Worm (Caenorhabditis elegans) whole organism, L2 larva: ENCODE measurements around the gene K02F3.12.
A peak's percentile ranks its signal among the peaks of the same experiment; 100 is the strongest.

Experiments
- C34F6.9 ChIP-seq: fragments of 150-350 bp; optimal IDR thresholded peaks from 2 replicates; lab custom pipeline; 2014; ENCODE audit warnings: missing biosample characterization, missing genetic modification characterization
- F13H6.1 ChIP-seq: sonication (generic microtip); optimal IDR thresholded peaks from 2 replicates; lab custom pipeline; 2016; ENCODE audit warnings: missing genetic modification characterization, missing compliant biosample characterization
- R02D3.7 ChIP-seq: fragments of 150-350 bp; optimal IDR thresholded peaks from 2 replicates; lab custom pipeline; 2014; ENCODE audit warnings: missing biosample characterization, missing genetic modification characterization
- Y55F3AM.14 ChIP-seq: fragments of 200-800 bp; sonication (Bioruptor generic); optimal IDR thresholded peaks from 2 replicates; lab custom pipeline; 2018; ENCODE audit warnings: mild to moderate bottlenecking, missing genetic modification characterization, missing compliant biosample characterization
- ZK546.5 ChIP-seq: sonication (generic microtip); optimal IDR thresholded peaks from 2 replicates; lab custom pipeline; 2017; ENCODE audit warnings: missing biosample characterization, missing genetic modification characterization
- alr-1 ChIP-seq: fragments of 150-350 bp; optimal IDR thresholded peaks from 2 replicates; lab custom pipeline; 2014; ENCODE audit warnings: missing biosample characterization, missing genetic modification characterization
- aly-2 ChIP-seq: fragments of 150-350 bp; optimal IDR thresholded peaks from 2 replicates; lab custom pipeline; 2014; ENCODE audit warnings: missing biosample characterization, missing genetic modification characterization
- ama-1 ChIP-seq: fragments of 150-350 bp; optimal IDR thresholded peaks from 2 replicates; lab custom pipeline; 2018; ENCODE audit warnings: inconsistent platforms
- blmp-1 ChIP-seq: sonication (generic microtip); optimal IDR thresholded peaks from 2 replicates; lab custom pipeline; 2017; ENCODE audit warnings: missing genetic modification characterization, mild to moderate bottlenecking, missing compliant biosample characterization, antibody characterized with exemption, moderate library complexity; ENCODE audit not compliant: insufficient read depth
- ceh-16 ChIP-seq: fragments of 150-350 bp; optimal IDR thresholded peaks from 2 replicates; lab custom pipeline; 2014; ENCODE audit warnings: missing biosample characterization, missing genetic modification characterization
- ceh-82 ChIP-seq: fragments of 150-350 bp; optimal IDR thresholded peaks from 2 replicates; lab custom pipeline; 2014; ENCODE audit warnings: missing biosample characterization, missing genetic modification characterization
- crh-2 ChIP-seq: sonication (generic microtip); optimal IDR thresholded peaks from 2 replicates; lab custom pipeline; 2017; ENCODE audit warnings: missing biosample characterization, missing genetic modification characterization
- dmd-4 ChIP-seq: sonication (generic microtip); optimal IDR thresholded peaks from 2 replicates; lab custom pipeline; 2017; ENCODE audit warnings: missing biosample characterization, missing genetic modification characterization
- egl-27 ChIP-seq: sonication (generic microtip); optimal IDR thresholded peaks from 3 replicates; lab custom pipeline; 2017; ENCODE audit warnings: missing biosample characterization, missing genetic modification reagents, missing genetic modification characterization
- fos-1 ChIP-seq: fragments of 150-350 bp; optimal IDR thresholded peaks from 2 replicates; lab custom pipeline; 2014; ENCODE audit warnings: missing biosample characterization, missing genetic modification characterization
- gmeb-1 ChIP-seq: fragments of 150-350 bp; optimal IDR thresholded peaks from 2 replicates; lab custom pipeline; 2014; ENCODE audit warnings: missing biosample characterization, missing genetic modification characterization
- lin-11 ChIP-seq: fragments of 150-350 bp; sonication (generic microtip); optimal IDR thresholded peaks from 2 replicates; lab custom pipeline; 2014; ENCODE audit warnings: missing biosample characterization, missing genetic modification characterization, inconsistent platforms, mixed read lengths
- lin-13 ChIP-seq: fragments of 150-350 bp; optimal IDR thresholded peaks from 2 replicates; lab custom pipeline; 2014; ENCODE audit warnings: missing biosample characterization, missing genetic modification reagents, missing genetic modification characterization
- lin-39 ChIP-seq: fragments of 150-350 bp; optimal IDR thresholded peaks from 2 replicates; lab custom pipeline; 2014; ENCODE audit warnings: missing biosample characterization, missing genetic modification reagents, missing genetic modification characterization
- lsy-2 ChIP-seq, 2 experiments: fragments of 150-350 bp in 1 of 2; sonication (generic microtip) in 1 of 2; optimal IDR thresholded peaks; 2 replicates each; lab custom pipeline; 2014 to 2017; ENCODE audit warnings: missing biosample characterization in 2 of 2, missing genetic modification characterization in 2 of 2
- mbf-1 ChIP-seq: sonication (generic microtip); optimal IDR thresholded peaks from 2 replicates; lab custom pipeline; 2017; ENCODE audit warnings: missing biosample characterization, missing genetic modification characterization
- mdl-1 ChIP-seq, 2 experiments: fragments of 150-350 bp in 1 of 2; sonication (generic microtip) in 1 of 2; optimal IDR thresholded peaks; 2 replicates each; lab custom pipeline; 2017; ENCODE audit warnings: missing biosample characterization in 2 of 2, missing genetic modification characterization in 2 of 2
- nhr-11 ChIP-seq: fragments of 150-350 bp; optimal IDR thresholded peaks from 2 replicates; lab custom pipeline; 2014; ENCODE audit warnings: missing biosample characterization, missing genetic modification characterization
- nhr-12 ChIP-seq: fragments of 150-350 bp; optimal IDR thresholded peaks from 2 replicates; lab custom pipeline; 2014; ENCODE audit warnings: missing biosample characterization, missing genetic modification characterization
- nhr-129 ChIP-seq: fragments of 150-350 bp; optimal IDR thresholded peaks from 2 replicates; lab custom pipeline; 2014; ENCODE audit warnings: missing biosample characterization, missing genetic modification characterization
- nhr-21 ChIP-seq: fragments of 150-350 bp; optimal IDR thresholded peaks from 2 replicates; lab custom pipeline; 2014; ENCODE audit warnings: missing biosample characterization, missing genetic modification characterization
- nhr-25 ChIP-seq: fragments of 150-350 bp; sonication (generic microtip); optimal IDR thresholded peaks from 3 replicates; lab custom pipeline; 2014; ENCODE audit warnings: missing biosample characterization, missing genetic modification characterization
- nhr-77 ChIP-seq: fragments of 150-350 bp; optimal IDR thresholded peaks from 2 replicates; lab custom pipeline; 2014; ENCODE audit warnings: missing biosample characterization, missing genetic modification characterization
- peb-1 ChIP-seq: fragments of 150-350 bp; optimal IDR thresholded peaks from 2 replicates; lab custom pipeline; 2014; ENCODE audit warnings: missing biosample characterization, missing genetic modification characterization
- sem-4 ChIP-seq: fragments of 150-350 bp; optimal IDR thresholded peaks from 2 replicates; lab custom pipeline; 2014; ENCODE audit warnings: missing biosample characterization, missing genetic modification reagents, missing genetic modification characterization
- skn-1 ChIP-seq: sonication (generic microtip); optimal IDR thresholded peaks from 2 replicates; lab custom pipeline; 2017; ENCODE audit warnings: missing biosample characterization, missing genetic modification characterization
- sma-3 ChIP-seq: sonication (generic microtip); optimal IDR thresholded peaks from 2 replicates; lab custom pipeline; 2016; ENCODE audit warnings: missing genetic modification reagents, missing genetic modification characterization, missing compliant biosample characterization
- sma-9 ChIP-seq, 2 experiments: fragments of 150-350 bp in 1 of 2; sonication (generic microtip) in 1 of 2; optimal IDR thresholded peaks; 2 replicates each; lab custom pipeline; 2014 to 2016; ENCODE audit warnings: missing genetic modification characterization in 2 of 2, mild to moderate bottlenecking in 1 of 2, missing biosample characterization in 1 of 2, missing compliant biosample characterization in 1 of 2, missing genetic modification reagents in 1 of 2, moderate library complexity in 1 of 2
- unc-39 ChIP-seq: fragments of 150-350 bp; optimal IDR thresholded peaks from 2 replicates; lab custom pipeline; 2014; ENCODE audit warnings: missing biosample characterization, missing genetic modification characterization
- unc-55 ChIP-seq: fragments of 150-350 bp; sonication (generic microtip); optimal IDR thresholded peaks from 3 replicates; lab custom pipeline; 2014; ENCODE audit warnings: missing biosample characterization, missing genetic modification reagents, missing genetic modification characterization
- unc-62 ChIP-seq: fragments of 150-350 bp; optimal IDR thresholded peaks from 2 replicates; lab custom pipeline; 2014; ENCODE audit warnings: missing biosample characterization, missing genetic modification reagents, missing genetic modification characterization
- ztf-4 ChIP-seq: fragments of 150-350 bp; optimal IDR thresholded peaks from 2 replicates; lab custom pipeline; 2014; ENCODE audit warnings: missing biosample characterization, missing genetic modification characterization

The K02F3.12 gene

ce11 chrIII:888983-889549 is 32.7 kb downstream of the K02F3.12 start:
- no peak for TF ChIP-seq blmp-1
- TF ChIP-seq nhr-12 (tag; lab: Kevin White, UChicago): no peak
- no peak for TF ChIP-seq aly-2 (tag; lab: Kevin White, UChicago)
- peak; percentile 64 for TF ChIP-seq C34F6.9 (tag; lab: Kevin White, UChicago)
- TF ChIP-seq unc-55: peak; percentile 11
- TF ChIP-seq lsy-2 (tag; optimal IDR thresholded peaks at IDR 0.05; lab: Kevin White, UChicago): peak in 1 of 2 experiments; percentile 69

- TF ChIP-seq alr-1 (tag; lab: Kevin White, UChicago) (no peak), fos-1 (tag; lab: Kevin White, UChicago) (peak; percentile 71)
- TF ChIP-seq, all 48 proteins: peak for 1
Observed at ce11 chrIII:891014-891413, 34.7 kb downstream of the K02F3.12 start, which contains the start of gene T24C4.10. TSS of gene T24C4.10 (minus strand) at chrIII:891243.

- no peak for TF ChIP-seq gmeb-1 (tag; lab: Kevin White, UChicago)
- peak; percentile 50 for TF ChIP-seq sem-4 (tag; lab: Kevin White, UChicago)
- TF ChIP-seq lin-39: no peak
- TF ChIP-seq sma-3 (GFP tag; lab: Kevin White, UChicago): no peak
- no peak for TF ChIP-seq F13H6.1 (tag; lab: Kevin White, UChicago)
- TF ChIP-seq Y55F3AM.14 (GFP tag; lab: Kevin White, UChicago): no peak
- TF ChIP-seq nhr-21 (tag; lab: Kevin White, UChicago): no peak
- TF ChIP-seq nhr-129 (tag; lab: Kevin White, UChicago): no peak
- no peak for TF ChIP-seq unc-55
Observed at ce11 chrIII:895525-895924, 39.2 kb downstream of the K02F3.12 start, which contains the start of the genes ztf-18 and F23H11.2. TSS of gene ztf-18 (minus strand) at chrIII:895712. TSS of gene F23H11.2 (plus strand) at chrIII:895747.

ce11 chrIII:896904-897303 is 40.5 kb downstream of the K02F3.12 start:
- TF ChIP-seq ama-1 (lab: Kevin White, UChicago): no peak
- TF ChIP-seq egl-27 (tag; lab: Kevin White, UChicago): no peak
- no peak for TF ChIP-seq nhr-21 (tag; lab: Kevin White, UChicago)
- TF ChIP-seq R02D3.7 (tag; lab: Kevin White, UChicago): no peak
- TF ChIP-seq nhr-25 (tag; lab: Kevin White, UChicago): no peak
- TF ChIP-seq sma-3 (GFP tag; lab: Kevin White, UChicago): no peak
- no peak for TF ChIP-seq mbf-1 (tag; lab: Kevin White, UChicago)
- TF ChIP-seq crh-2 (tag; lab: Kevin White, UChicago): no peak
- TF ChIP-seq sem-4 (tag; lab: Kevin White, UChicago): no peak
- no peak for TF ChIP-seq nhr-77 (tag; lab: Kevin White, UChicago)
- TF ChIP-seq unc-62 (GFP tag; lab: Kevin White, UChicago): no peak
- no peak for TF ChIP-seq ztf-4 (tag; lab: Kevin White, UChicago)
- no peak for TF ChIP-seq F13H6.1 (tag; lab: Kevin White, UChicago)
- no peak for TF ChIP-seq fos-1 (tag; lab: Kevin White, UChicago)

- TF ChIP-seq F13H6.1 (tag; lab: Kevin White, UChicago) (no peak), mdl-1 (tag; optimal IDR thresholded peaks at IDR 0.05; lab: Kevin White, UChicago) (no peak), lin-13 (GFP tag; lab: Kevin White, UChicago) (no peak), ceh-16 (tag; lab: Kevin White, UChicago) (no peak), nhr-25 (tag; lab: Kevin White, UChicago) (no peak), fos-1 (tag; lab: Kevin White, UChicago) (no peak), ZK546.5 (no peak), unc-39 (tag; lab: Kevin White, UChicago) (no peak), ceh-82 (no peak), crh-2 (tag; lab: Kevin White, UChicago) (no peak), nhr-11 (tag; lab: Kevin White, UChicago) (no peak), skn-1 (no peak), lsy-2 (tag; optimal IDR thresholded peaks at IDR 0.05; lab: Kevin White, UChicago) (no peak), lin-11 (no peak), sma-9 (GFP tag; optimal IDR thresholded peaks at IDR 0.05; lab: Kevin White, UChicago) (no peak), sma-9 (tag; optimal IDR thresholded peaks at IDR 0.05; lab: Kevin White, UChicago) (no peak), ama-1 (lab: Kevin White, UChicago) (no peak), C34F6.9 (tag; lab: Kevin White, UChicago) (no peak), unc-62 (GFP tag; lab: Kevin White, UChicago) (no peak), peb-1 (tag; lab: Kevin White, UChicago) (no peak), dmd-4 (tag; lab: Kevin White, UChicago) (no peak)
Observed at ce11 chrIII:900134-900533, 43.8 kb downstream of the K02F3.12 start.
